Fruit fly (Drosophila melanogaster) whole organism, embryonic: ENCODE results near the gene hiro.
A peak's percentile ranks its signal among the peaks of the same experiment; 100 is the strongest.

Source experiments
- Adf1 ChIP-seq: fragments of 200-800 bp; sonication (Bioruptor generic); IDR thresholded peaks from 2 replicates; pipeline ENCODE4 v1.3.6; 2022; ENCODE audit warnings: missing biosample characterization, missing genetic modification characterization
- CG10543 ChIP-seq: fragments of 200-800 bp; sonication (Bioruptor generic); optimal IDR thresholded peaks from 3 replicates; lab custom pipeline; 2017; ENCODE audit warnings: missing biosample characterization, mild to moderate bottlenecking, missing genetic modification characterization, moderate library complexity
- CG1529 ChIP-seq: fragments of 200-800 bp; sonication (Bioruptor generic); optimal IDR thresholded peaks from 3 replicates; lab custom pipeline; 2018; ENCODE audit warnings: missing biosample characterization, missing genetic modification characterization
- CG16863 ChIP-seq: fragments of 200-800 bp; sonication (Bioruptor generic); optimal IDR thresholded peaks from 3 replicates; lab custom pipeline; 2016; ENCODE audit warnings: missing biosample characterization, missing genetic modification characterization
- CG17802 ChIP-seq: fragments of 200-800 bp; sonication (Bioruptor generic); optimal IDR thresholded peaks from 2 replicates; lab custom pipeline; 2018; ENCODE audit warnings: missing biosample characterization, mild to moderate bottlenecking, missing genetic modification characterization, moderate library complexity
- CG18764 ChIP-seq: fragments of 200-800 bp; sonication (Bioruptor generic); optimal IDR thresholded peaks from 3 replicates; lab custom pipeline; 2016; ENCODE audit warnings: missing biosample characterization, missing genetic modification characterization
- CG2120 ChIP-seq: fragments of 200-800 bp; sonication (Bioruptor generic); optimal IDR thresholded peaks from 3 replicates; lab custom pipeline; 2016; ENCODE audit warnings: missing biosample characterization, missing genetic modification characterization
- CG2678 ChIP-seq: fragments of 200-800 bp; sonication (Bioruptor generic); optimal IDR thresholded peaks from 3 replicates; lab custom pipeline; 2019; ENCODE audit warnings: missing biosample characterization, mild to moderate bottlenecking, missing genetic modification characterization, moderate library complexity
- CG30431 ChIP-seq: fragments of 200-800 bp; sonication (Bioruptor generic); optimal IDR thresholded peaks from 2 replicates; lab custom pipeline; 2017; ENCODE audit warnings: missing biosample characterization, missing genetic modification characterization
- CG3065 ChIP-seq: fragments of 200-800 bp; sonication (Bioruptor generic); optimal IDR thresholded peaks from 2 replicates; lab custom pipeline; 2016; ENCODE audit warnings: missing biosample characterization, missing genetic modification characterization
- CG32772 ChIP-seq: fragments of 200-800 bp; sonication (Bioruptor generic); IDR thresholded peaks from 2 replicates; pipeline ENCODE4 v1.3.6; 2022; ENCODE audit warnings: missing biosample characterization, missing genetic modification characterization
- CG34376 ChIP-seq: fragments of 200-800 bp; sonication (Bioruptor generic); optimal IDR thresholded peaks from 2 replicates; lab custom pipeline; 2018; ENCODE audit warnings: missing biosample characterization, mild to moderate bottlenecking, missing genetic modification characterization
- CG3838 ChIP-seq: fragments of 200-800 bp; sonication (Bioruptor generic); optimal IDR thresholded peaks from 3 replicates; lab custom pipeline; 2016; ENCODE audit warnings: missing biosample characterization, missing genetic modification characterization
- CG4424 ChIP-seq: fragments of 200-800 bp; sonication (Bioruptor generic); optimal IDR thresholded peaks from 3 replicates; lab custom pipeline; 2016; ENCODE audit warnings: missing biosample characterization, missing genetic modification characterization
- CG5245 ChIP-seq: fragments of 200-800 bp; sonication (Bioruptor generic); optimal IDR thresholded peaks from 3 replicates; lab custom pipeline; 2016; ENCODE audit warnings: missing biosample characterization, missing genetic modification characterization
- CG6272 ChIP-seq: fragments of 200-800 bp; sonication (Bioruptor generic); IDR thresholded peaks from 2 replicates; pipeline ENCODE4 v1.3.6; 2022; ENCODE audit warnings: missing biosample characterization, missing genetic modification characterization
- CG7372 ChIP-seq: fragments of 200-800 bp; sonication (Bioruptor generic); IDR thresholded peaks from 2 replicates; pipeline ENCODE4 v1.3.6; 2022; ENCODE audit warnings: missing biosample characterization, missing genetic modification characterization
- CG7556 ChIP-seq: fragments of 200-800 bp; sonication (Bioruptor generic); optimal IDR thresholded peaks from 2 replicates; lab custom pipeline; 2017; ENCODE audit warnings: missing biosample characterization, mild to moderate bottlenecking, missing genetic modification characterization
- CG7928 ChIP-seq: fragments of 200-800 bp; sonication (Bioruptor generic); optimal IDR thresholded peaks from 2 replicates; lab custom pipeline; 2017; ENCODE audit warnings: missing biosample characterization, mild to moderate bottlenecking, missing genetic modification characterization
- CG9609 ChIP-seq: fragments of 200-800 bp; sonication (Bioruptor generic); optimal IDR thresholded peaks from 3 replicates; lab custom pipeline; 2016; ENCODE audit warnings: missing biosample characterization, missing genetic modification characterization
- CG9817 ChIP-seq: fragments of 200-800 bp; sonication (Bioruptor generic); optimal IDR thresholded peaks from 2 replicates; lab custom pipeline; 2018; ENCODE audit warnings: missing biosample characterization, mild to moderate bottlenecking, missing genetic modification characterization, moderate library complexity
- Chrac-16 ChIP-seq: fragments of 200-800 bp; sonication (Bioruptor generic); optimal IDR thresholded peaks from 3 replicates; lab custom pipeline; 2016; ENCODE audit warnings: missing biosample characterization, missing genetic modification characterization
- Dip2 ChIP-seq: fragments of 200-800 bp; sonication (Bioruptor generic); IDR thresholded peaks from 2 replicates; pipeline ENCODE4 v1.3.6; 2022; ENCODE audit warnings: missing biosample characterization, missing genetic modification characterization
- Dip3 ChIP-seq: fragments of 200-800 bp; sonication (Bioruptor generic); optimal IDR thresholded peaks from 3 replicates; lab custom pipeline; 2016; ENCODE audit warnings: missing biosample characterization, missing genetic modification characterization
- Doc3 ChIP-seq: fragments of 200-800 bp; sonication (Bioruptor generic); IDR thresholded peaks from 3 replicates; pipeline ENCODE4 v1.3.6; 2022; ENCODE audit warnings: missing biosample characterization, missing genetic modification characterization; ENCODE audit not compliant: partially characterized antibody
- Hr51 ChIP-seq, 2 experiments: fragments of 200-800 bp; sonication (Bioruptor generic); optimal IDR thresholded peaks; 2 replicates in 1 of 2; 3 replicates in 1 of 2; lab custom pipeline; 2016 to 2018; ENCODE audit warnings: missing biosample characterization in 2 of 2, missing genetic modification characterization in 2 of 2, mild to moderate bottlenecking in 1 of 2, moderate library complexity in 1 of 2
- Ravus ChIP-seq: fragments of 200-800 bp; sonication (Bioruptor generic); IDR thresholded peaks from 2 replicates; pipeline ENCODE4 v1.3.6; 2022; ENCODE audit warnings: missing biosample characterization, missing genetic modification characterization
- Rfx ChIP-seq: fragments of 200-800 bp; sonication (Bioruptor generic); IDR thresholded peaks from 2 replicates; pipeline ENCODE4 v1.3.6; 2022; ENCODE audit warnings: missing biosample characterization, missing genetic modification characterization
- Sox100B ChIP-seq: fragments of 200-800 bp; sonication (Bioruptor generic); optimal IDR thresholded peaks from 3 replicates; lab custom pipeline; 2018; ENCODE audit warnings: missing biosample characterization, mild to moderate bottlenecking, missing genetic modification characterization
- Stat92E ChIP-seq, 3 experiments: fragments of >200 bp in 2 of 3; fragments of 200-800 bp in 1 of 3; sonication (Bioruptor generic) in 1 of 3; optimal IDR thresholded peaks; 2 replicates each; lab custom pipeline; 2017 to 2019; ENCODE audit warnings: missing biosample characterization in 3 of 3, missing genetic modification characterization in 3 of 3, mild to moderate bottlenecking in 1 of 3, moderate library complexity in 1 of 3
- TFAM ChIP-seq: fragments of 200-800 bp; sonication (Bioruptor generic); optimal IDR thresholded peaks from 2 replicates; lab custom pipeline; 2017; ENCODE audit warnings: missing biosample characterization, missing genetic modification characterization, inconsistent platforms
- bbx ChIP-seq: fragments of 200-800 bp; sonication (Bioruptor generic); IDR thresholded peaks from 2 replicates; pipeline ENCODE4 v1.3.6; 2022; ENCODE audit warnings: missing biosample characterization, missing genetic modification characterization; ENCODE audit not compliant: partially characterized antibody
- chinmo ChIP-seq: fragments of 200-800 bp; sonication (Bioruptor generic); IDR thresholded peaks from 4 replicates; pipeline ENCODE4 v1.3.6; 2022; ENCODE audit warnings: missing biosample characterization, missing genetic modification characterization; ENCODE audit not compliant: partially characterized antibody
- corto ChIP-seq: fragments of 200-800 bp; sonication (Bioruptor generic); optimal IDR thresholded peaks from 2 replicates; lab custom pipeline; 2016; ENCODE audit warnings: missing biosample characterization, mild to moderate bottlenecking, missing genetic modification characterization, moderate library complexity
- dm ChIP-seq: fragments of 200-800 bp; sonication (Bioruptor generic); optimal IDR thresholded peaks from 3 replicates; lab custom pipeline; 2016; ENCODE audit warnings: missing biosample characterization, missing genetic modification characterization
- dpn ChIP-seq, 2 experiments: fragments of 200-800 bp; sonication (Bioruptor generic); optimal IDR thresholded peaks; 3 replicates each; lab custom pipeline; 2016; ENCODE audit warnings: missing biosample characterization in 2 of 2, missing genetic modification characterization in 2 of 2
- esg ChIP-seq: fragments of 200-800 bp; sonication (Bioruptor generic); conservative IDR thresholded peaks from 2 replicates; pipeline ENCODE4 v1.3.6; 2022; ENCODE audit warnings: missing biosample characterization, missing genetic modification characterization
- fru ChIP-seq: fragments of >200 bp; optimal IDR thresholded peaks from 2 replicates; lab custom pipeline; 2017
- insv ChIP-seq, 2 experiments: fragments of 200-800 bp; sonication (Bioruptor generic); optimal IDR thresholded peaks; 3 replicates each; lab custom pipeline; 2016 to 2018; ENCODE audit warnings: missing biosample characterization in 2 of 2, missing genetic modification characterization in 2 of 2
- nerfin-1 ChIP-seq: fragments of 200-800 bp; sonication (Bioruptor generic); optimal IDR thresholded peaks from 3 replicates; lab custom pipeline; 2019; ENCODE audit warnings: missing biosample characterization, mild to moderate bottlenecking, missing genetic modification characterization, moderate library complexity
- nerfin-2 ChIP-seq: fragments of 200-800 bp; sonication (Bioruptor generic); IDR thresholded peaks from 2 replicates; pipeline ENCODE4 v1.3.6; 2022; ENCODE audit warnings: missing biosample characterization, missing genetic modification characterization; ENCODE audit not compliant: partially characterized antibody
- p53 ChIP-seq: fragments of 200-800 bp; sonication (Bioruptor generic); optimal IDR thresholded peaks from 2 replicates; lab custom pipeline; 2016; ENCODE audit warnings: missing biosample characterization, missing genetic modification characterization
- repo ChIP-seq: fragments of 200-800 bp; sonication (Bioruptor generic); optimal IDR thresholded peaks from 2 replicates; lab custom pipeline; 2016; ENCODE audit warnings: missing biosample characterization, missing genetic modification characterization
- schlank ChIP-seq: fragments of 200-800 bp; sonication (Bioruptor generic); optimal IDR thresholded peaks from 2 replicates; lab custom pipeline; 2018; ENCODE audit warnings: missing biosample characterization, mild to moderate bottlenecking, missing genetic modification characterization
- sens ChIP-seq: fragments of 200-800 bp; sonication (Bioruptor generic); peaks from one replicate; lab custom pipeline; 2016; ENCODE audit warnings: missing biosample characterization, missing genetic modification characterization
- sqz ChIP-seq: fragments of 200-800 bp; sonication (Bioruptor generic); optimal IDR thresholded peaks from 3 replicates; lab custom pipeline; 2018; ENCODE audit warnings: missing biosample characterization, mild to moderate bottlenecking, missing genetic modification characterization
- tgo ChIP-seq: fragments of 200-800 bp; sonication (Bioruptor generic); IDR thresholded peaks from 3 replicates; pipeline ENCODE4 v1.3.6; 2022; ENCODE audit warnings: missing biosample characterization, missing genetic modification characterization
- tna ChIP-seq: fragments of 200-800 bp; sonication (Bioruptor generic); IDR thresholded peaks from 2 replicates; pipeline ENCODE4 v1.3.6; 2022; ENCODE audit warnings: missing biosample characterization, missing genetic modification characterization; ENCODE audit not compliant: partially characterized antibody
- ttk ChIP-seq: fragments of 200-800 bp; sonication (Bioruptor generic); IDR thresholded peaks from 2 replicates; pipeline ENCODE4 v2.1.2; 2022; ENCODE audit warnings: missing biosample characterization, missing genetic modification characterization
- unpg ChIP-seq: fragments of 200-800 bp; sonication (Bioruptor generic); optimal IDR thresholded peaks from 3 replicates; lab custom pipeline; 2018; ENCODE audit warnings: missing biosample characterization, mild to moderate bottlenecking, missing genetic modification characterization, moderate library complexity
- vfl ChIP-seq: fragments of 200-800 bp; sonication (Bioruptor generic); optimal IDR thresholded peaks from 2 replicates; lab custom pipeline; 2016; ENCODE audit warnings: missing biosample characterization, missing genetic modification characterization

The hiro gene

DNA sequence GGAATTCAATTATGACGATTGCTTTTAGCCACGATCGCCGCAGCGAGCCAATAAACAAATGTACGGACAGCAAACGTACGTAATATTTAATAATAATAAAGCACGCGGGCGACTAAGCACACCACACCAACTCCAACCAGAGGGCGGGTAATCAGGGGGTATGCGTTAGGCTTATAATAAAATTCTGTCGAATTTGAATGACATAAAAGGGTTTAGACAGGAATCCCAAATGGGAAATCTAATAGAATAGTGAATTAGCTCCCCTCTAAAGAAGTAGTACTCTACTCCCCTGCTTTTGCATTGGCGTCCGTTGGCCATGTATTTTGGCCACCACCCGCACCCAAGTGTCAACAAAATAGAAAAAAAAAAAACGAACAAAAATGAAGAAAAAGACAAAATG, 34.6 kb upstream of the hiro start (continued):
- TF ChIP-seq Ravus (GFP tag; lab: Robert Waterston, UW) (no peak), CG30431 (GFP tag; lab: Kevin White, UChicago) (no peak), Hr51 (GFP tag; optimal IDR thresholded peaks at IDR 0.05; lab: Kevin White, UChicago) (peak in 1 of 2 experiments; percentile 28), dpn (GFP tag; optimal IDR thresholded peaks at IDR 0.05; lab: Kevin White, UChicago) (no peak), vfl (GFP tag; lab: Kevin White, UChicago) (no peak), Dip2 (GFP tag; lab: Robert Waterston, UW) (no peak), Doc3 (GFP tag; lab: Robert Waterston, UW) (no peak), CG7556 (GFP tag; lab: Kevin White, UChicago) (no peak), tna (GFP tag; lab: Robert Waterston, UW) (no peak), CG7372 (0 out of 2 replicates have a peak, but pooled peaks have one; percentile 9), unpg (GFP tag; lab: Kevin White, UChicago) (peak; percentile 13), repo (GFP tag; lab: Kevin White, UChicago) (no peak), CG5245 (GFP tag; lab: Kevin White, UChicago) (no peak), CG6272 (GFP tag; lab: Robert Waterston, UW) (peak; percentile 48; the same call in 1 of the 2 replicates), CG3065 (GFP tag; lab: Kevin White, UChicago) (no peak), CG32772 (GFP tag; lab: Robert Waterston, UW) (peak; percentile 56), CG10543 (GFP tag; lab: Kevin White, UChicago) (no peak), p53 (GFP tag; lab: Kevin White, UChicago) (no peak), Adf1 (GFP tag; lab: Robert Waterston, UW) (no peak), CG16863 (GFP tag; lab: Kevin White, UChicago) (no peak), CG4424 (no peak), ttk (GFP tag; lab: Robert Waterston, UW) (peak; percentile 65), Rfx (GFP tag; lab: Robert Waterston, UW) (peak; percentile 59), nerfin-1 (no peak), CG3838 (no peak), sqz (GFP tag; lab: Kevin White, UChicago) (peak; percentile 24), corto (GFP tag; lab: Kevin White, UChicago) (no peak), CG9609 (no peak), CG9817 (tag; lab: Kevin White, UChicago) (peak; percentile 17), TFAM (no peak), Chrac-16 (GFP tag; lab: Kevin White, UChicago) (no peak), nerfin-2 (0 out of 2 replicates have a peak, but pooled peaks have one; percentile 8), CG2120 (GFP tag; lab: Kevin White, UChicago) (peak; percentile 3), CG1529 (no peak), bbx (GFP tag; lab: Robert Waterston, UW) (no peak), Dip3 (GFP tag; lab: Kevin White, UChicago) (no peak), dm (no peak), CG2678 (tag; lab: Kevin White, UChicago) (peak; percentile 30), Stat92E (GFP tag; optimal IDR thresholded peaks at IDR 0.05; lab: Kevin White, UChicago) (no peak), Sox100B (GFP tag; lab: Kevin White, UChicago) (peak; percentile 16), CG17802 (no peak), schlank (tag; lab: Kevin White, UChicago) (no peak), CG18764 (GFP tag; lab: Kevin White, UChicago) (no peak), CG7928 (GFP tag; lab: Kevin White, UChicago) (no peak), chinmo (no peak), esg (peak; percentile 22; the same call in 1 of the 2 replicates), insv (GFP tag; optimal IDR thresholded peaks at IDR 0.05; lab: Kevin White, UChicago) (no peak), CG34376 (GFP tag; lab: Kevin White, UChicago) (no peak), fru (lab: Kevin White, UChicago) (no peak), tgo (GFP tag; lab: Robert Waterston, UW) (peak; percentile 55), sens (GFP tag; lab: Kevin White, UChicago) (peak; percentile 41)
